Worm (Caenorhabditis elegans): ENCODE measurements around the gene D2007.1.
A peak's percentile ranks its signal among the peaks of the same experiment; 100 is the strongest.

D2007.1 gene

DNA sequence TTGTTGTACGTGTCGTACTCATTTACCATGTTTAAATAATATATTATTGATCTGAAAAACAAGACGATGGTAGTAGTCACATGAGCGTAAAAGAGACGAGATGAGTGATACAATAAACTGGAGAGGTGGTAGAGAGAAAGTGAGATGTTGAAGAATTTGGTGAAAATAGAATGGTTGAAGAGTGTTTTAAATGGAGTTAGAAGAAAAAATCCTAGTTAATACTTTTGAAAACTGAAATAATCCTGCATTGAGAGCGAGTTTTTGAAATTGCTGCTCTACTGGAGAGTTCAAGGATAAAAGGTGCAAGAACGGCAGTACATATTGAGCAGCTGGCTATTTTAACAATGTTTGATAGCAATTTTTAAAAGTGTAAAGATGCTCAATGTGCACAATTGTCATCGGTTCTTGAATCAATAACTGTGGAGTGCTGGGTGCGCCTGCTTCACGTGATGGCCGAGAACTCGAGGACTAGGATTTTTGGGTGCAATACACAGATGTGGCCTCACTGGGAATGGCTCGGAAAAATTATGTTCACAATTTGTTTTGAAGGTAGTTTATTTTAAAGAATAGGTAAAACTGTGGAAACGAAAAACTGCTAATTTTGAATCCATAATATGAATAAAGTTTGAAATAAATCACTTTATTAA, 3.0 kb downstream of the D2007.1 start, which contains the start of gene atg-13:
TSS of gene atg-13 (minus strand) at position 51 of the 647 bp plus-strand sequence.
- TF ChIP-seq unc-86 (tag; optimal IDR thresholded peaks at IDR 0.05) (no peak), unc-42 (tag; optimal IDR thresholded peaks at IDR 0.05) (no peak), ceh-31 (tag; optimal IDR thresholded peaks at IDR 0.05) (peak; percentile 30), hlh-30 (tag; optimal IDR thresholded peaks at IDR 0.05; ENCODE audit: insufficient read depth) (peak; percentile 47), ceh-24 (tag; optimal IDR thresholded peaks at IDR 0.05) (no peak), elt-4 (tag; optimal IDR thresholded peaks at IDR 0.05) (no peak), tbx-7 (tag; optimal IDR thresholded peaks at IDR 0.05) (no peak), K02D7.2 (tag; optimal IDR thresholded peaks at IDR 0.05) (no peak), fkh-10 (GFP tag; optimal IDR thresholded peaks at IDR 0.05) (no peak), ceh-48 (tag; optimal IDR thresholded peaks at IDR 0.05) (peak; percentile 25)

DNA sequence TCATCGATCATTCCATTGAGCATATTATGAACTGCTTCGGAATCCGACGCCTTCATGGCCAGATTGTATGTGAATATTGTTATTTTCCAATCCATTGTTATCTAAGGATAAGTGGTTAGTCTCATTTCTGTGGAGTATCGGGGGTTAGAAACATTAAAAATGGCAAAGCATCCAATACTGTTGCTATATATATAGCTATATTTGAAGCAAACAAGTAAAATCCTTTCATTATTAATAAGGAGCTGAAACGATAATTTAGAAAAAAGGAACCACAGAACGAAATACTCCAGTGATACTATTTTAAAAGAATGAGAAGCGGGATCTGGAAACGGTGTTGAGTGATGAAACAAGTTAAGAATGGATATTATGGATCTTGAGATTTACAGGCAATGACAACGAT, 6.0 kb downstream of the D2007.1 start, which contains the start of gene inpp-5K:
TSS of gene inpp-5K (minus strand) at position 101 of the 400 bp plus-strand sequence.
- no peak for TF ChIP-seq ceh-9 (tag; optimal IDR thresholded peaks at IDR 0.05)
- TF ChIP-seq sdc-2 (tag; optimal IDR thresholded peaks at IDR 0.05): no peak
- TF ChIP-seq ceh-48 (tag; optimal IDR thresholded peaks at IDR 0.05): no peak
- TF ChIP-seq unc-86 (tag; optimal IDR thresholded peaks at IDR 0.05): no peak
- TF ChIP-seq ttx-3 (tag; optimal IDR thresholded peaks at IDR 0.05): no peak
- TF ChIP-seq nfya-1 (tag; optimal IDR thresholded peaks at IDR 0.05): no peak
- TF ChIP-seq sox-4 (tag; optimal IDR thresholded peaks at IDR 0.05): no peak
- no peak for TF ChIP-seq elt-4 (tag; optimal IDR thresholded peaks at IDR 0.05)
- TF ChIP-seq ceh-18 (tag; optimal IDR thresholded peaks at IDR 0.05): no peak
- TF ChIP-seq ceh-34 (tag; optimal IDR thresholded peaks at IDR 0.05): no peak

DNA sequence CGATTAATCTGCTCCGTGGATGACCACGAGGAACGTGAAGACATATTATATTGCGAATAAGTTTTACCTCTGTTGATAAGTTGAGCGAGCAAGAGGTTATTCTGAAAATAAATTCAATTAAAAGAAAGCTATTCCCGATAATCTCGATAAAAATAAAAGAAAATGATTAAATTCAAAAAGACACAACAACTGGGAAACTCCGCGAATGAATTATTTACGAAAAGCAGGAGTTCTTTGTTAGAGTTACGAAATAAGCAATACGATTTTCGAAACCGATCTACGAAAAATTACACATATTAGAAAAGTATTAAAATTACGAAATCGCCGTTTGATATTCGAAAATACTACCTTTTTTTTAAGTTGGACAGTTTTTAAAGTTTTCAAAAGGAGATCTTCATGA, 8.0 kb downstream of the D2007.1 start, which contains the start of gene bath-42:
TSS of gene bath-42 (minus strand) at position 101 of the 400 bp plus-strand sequence.
- TF ChIP-seq K09A11.1 (tag; optimal IDR thresholded peaks at IDR 0.05; ENCODE audit: insufficient read depth) (no peak), ama-1 (optimal IDR thresholded peaks at IDR 0.05) (no peak), lim-6 (tag; optimal IDR thresholded peaks at IDR 0.05) (no peak), madf-2 (tag; optimal IDR thresholded peaks at IDR 0.05) (no peak), unc-86 (tag; optimal IDR thresholded peaks at IDR 0.05) (no peak), pat-9 (tag; optimal IDR thresholded peaks at IDR 0.05) (no peak), mec-3 (tag; optimal IDR thresholded peaks at IDR 0.05; ENCODE audit: borderline replicate concordance) (no peak)

DNA sequence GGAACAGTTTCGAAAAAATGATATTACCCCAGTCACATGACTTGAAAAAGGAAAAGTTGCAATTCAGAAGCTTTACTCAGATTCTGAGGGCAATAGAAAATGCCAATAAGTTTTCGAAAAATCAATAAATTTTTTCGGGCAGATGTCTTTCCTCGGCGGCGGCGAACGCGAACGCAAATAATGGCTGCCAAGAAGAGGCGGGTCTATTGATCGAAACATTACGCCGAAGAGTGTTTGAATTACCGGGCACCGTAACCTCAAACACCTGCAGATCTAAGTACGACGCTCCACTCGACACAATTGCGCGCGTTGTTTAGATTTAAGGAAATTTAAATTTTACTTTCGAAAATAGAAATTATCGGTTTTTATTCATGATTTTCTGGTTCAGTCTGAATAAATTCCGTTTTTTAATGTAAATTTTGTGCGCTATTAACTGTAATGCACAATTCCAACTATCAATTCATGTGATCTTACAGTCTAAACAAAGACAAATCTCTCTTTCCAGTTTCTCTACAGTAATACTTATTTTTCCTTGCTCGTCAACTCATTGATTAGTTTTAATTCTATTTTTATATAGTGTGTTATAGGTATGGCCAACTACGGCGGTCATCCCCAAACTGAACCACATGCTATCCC, 8.6 kb downstream of the D2007.1 start, which contains the start of gene prp-8:
TSS of gene prp-8 (plus strand) at position 586 of the 636 bp plus-strand sequence.
- TF ChIP-seq ceh-24 (tag; optimal IDR thresholded peaks at IDR 0.05) (no peak), unc-86 (tag; optimal IDR thresholded peaks at IDR 0.05) (no peak), unc-42 (tag; optimal IDR thresholded peaks at IDR 0.05) (peak; percentile 78), ceh-34 (tag; optimal IDR thresholded peaks at IDR 0.05) (peak; percentile 85), sdc-2 (tag; optimal IDR thresholded peaks at IDR 0.05) (peak; percentile 13), F13H6.1 (tag; optimal IDR thresholded peaks at IDR 0.05) (peak; percentile 9), hlh-15 (tag; optimal IDR thresholded peaks at IDR 0.05) (no peak), sox-2 (GFP tag; IDR thresholded peaks at IDR 0.05) (no peak; the same call in 1 of the 2 replicates), pax-1 (tag; optimal IDR thresholded peaks at IDR 0.05) (no peak), npax-4 (tag; optimal IDR thresholded peaks at IDR 0.05) (no peak), ztf-16 (tag; optimal IDR thresholded peaks at IDR 0.05) (no peak), rnt-1 (tag; optimal IDR thresholded peaks at IDR 0.05) (peak; percentile 19), ceh-6 (GFP tag; optimal IDR thresholded peaks at IDR 0.05) (no peak), hlh-8 (tag; optimal IDR thresholded peaks at IDR 0.05) (no peak), pat-9 (tag; optimal IDR thresholded peaks at IDR 0.05) (no peak), elt-4 (tag; optimal IDR thresholded peaks at IDR 0.05) (no peak), lim-6 (tag; optimal IDR thresholded peaks at IDR 0.05) (no peak), che-1 (tag; optimal IDR thresholded peaks at IDR 0.05) (no peak), ceh-18 (tag; optimal IDR thresholded peaks at IDR 0.05) (peak; percentile 84), pha-2 (tag; optimal IDR thresholded peaks at IDR 0.05) (peak; percentile 9), dve-1 (tag; optimal IDR thresholded peaks at IDR 0.05) (peak; percentile 65), unc-55 (GFP tag; optimal IDR thresholded peaks at IDR 0.05) (peak; percentile 68), dmd-4 (tag; optimal IDR thresholded peaks at IDR 0.05; ENCODE audit: borderline replicate concordance) (no peak), C08G9.2 (tag; optimal IDR thresholded peaks at IDR 0.05) (peak; percentile 4), ceh-31 (tag; optimal IDR thresholded peaks at IDR 0.05) (peak; percentile 80), mec-3 (tag; optimal IDR thresholded peaks at IDR 0.05; ENCODE audit: borderline replicate concordance) (no peak), tbx-7 (tag; optimal IDR thresholded peaks at IDR 0.05) (no peak), T23F11.4 (GFP tag; optimal IDR thresholded peaks at IDR 0.05) (no peak), zip-5 (tag; optimal IDR thresholded peaks at IDR 0.05) (no peak), fax-1 (tag; optimal IDR thresholded peaks at IDR 0.05) (no peak), ref-2 (tag; optimal IDR thresholded peaks at IDR 0.05) (peak; percentile 65), elt-2 (tag; optimal IDR thresholded peaks at IDR 0.05) (no peak)

All from whole organism, late embryonic.